Fruit fly (Drosophila melanogaster) whole organism, adult: ENCODE data around the gene CG4297.

Experiments used
- CG11617 ChIP-seq: fragments of 200-800 bp; sonication (Bioruptor generic); optimal IDR thresholded peaks from 2 replicates; lab custom pipeline; 2017; ENCODE audit warnings: mild to moderate bottlenecking, missing biosample characterization, missing genetic modification reagents, missing genetic modification characterization
- CG14711 ChIP-seq: fragments of 200-800 bp; sonication (Bioruptor generic); optimal IDR thresholded peaks from 2 replicates; lab custom pipeline; 2018; ENCODE audit warnings: missing biosample characterization, mild to moderate bottlenecking, missing genetic modification characterization, moderate library complexity
- CG1620 ChIP-seq: fragments of 200-800 bp; sonication (Bioruptor generic); optimal IDR thresholded peaks from 2 replicates; lab custom pipeline; 2016; ENCODE audit warnings: missing biosample characterization, missing genetic modification characterization
- CG7101 ChIP-seq: fragments of 200-800 bp; sonication (Bioruptor generic); optimal IDR thresholded peaks from 2 replicates; lab custom pipeline; 2018; ENCODE audit warnings: missing biosample characterization, mild to moderate bottlenecking, missing genetic modification characterization, moderate library complexity
- Clk ChIP-seq: fragments of 200-800 bp; sonication (Bioruptor generic); optimal IDR thresholded peaks from 2 replicates; lab custom pipeline; 2017; ENCODE audit warnings: missing biosample characterization, missing genetic modification characterization
- Mnt ChIP-seq: fragments of 200-800 bp; sonication (Bioruptor generic); optimal IDR thresholded peaks from 2 replicates; lab custom pipeline; 2016; ENCODE audit warnings: missing biosample characterization, mild to moderate bottlenecking, missing genetic modification characterization
- cnc ChIP-seq, 2 experiments: fragments of >200 bp; optimal IDR thresholded peaks; 2 replicates each; lab custom pipeline; 2017
- kay ChIP-seq: fragments of 200-800 bp; sonication (Bioruptor generic); peaks from one replicate; lab custom pipeline; 2016; ENCODE audit warnings: missing biosample characterization, missing genetic modification characterization, borderline replicate concordance

- TF ChIP-seq Clk (GFP tag; lab: Kevin White, UChicago): peak; percentile 76
- TF ChIP-seq Mnt (GFP tag; lab: Kevin White, UChicago): peak; percentile 94
- TF ChIP-seq CG1620 (GFP tag; lab: Kevin White, UChicago): peak; percentile 89
- TF ChIP-seq kay (GFP tag; lab: Kevin White, UChicago): peak; percentile 93
- TF ChIP-seq CG14711 (tag; lab: Kevin White, UChicago): peak; percentile 68
- TF ChIP-seq CG7101: peak; percentile 92
- peak; percentile 91 for TF ChIP-seq CG11617
- TF ChIP-seq cnc (optimal IDR thresholded peaks at IDR 0.05; lab: Kevin White, UChicago): no peak
Observed at dm6 chr2L:485825-486240, 13.8 kb upstream of the CG4297 start.
